Fruit fly (Drosophila melanogaster) whole organism, prepupa: ENCODE data around the gene scramb2.

ENCODE experiments used
- Blimp-1 ChIP-seq: fragments of 200-800 bp; sonication (Bioruptor generic); optimal IDR thresholded peaks from 3 replicates; lab custom pipeline; 2017; ENCODE audit warnings: missing biosample characterization, missing genetic modification characterization, mild to moderate bottlenecking, moderate library complexity, missing genetic modification reagents
- CG11902 ChIP-seq: fragments of 200-800 bp; sonication (Bioruptor generic); optimal IDR thresholded peaks from 3 replicates; lab custom pipeline; 2016; ENCODE audit warnings: missing biosample characterization, missing genetic modification characterization
- CG8119 ChIP-seq: fragments of 200-800 bp; sonication (Bioruptor generic); IDR thresholded peaks from 3 replicates; pipeline ENCODE4 v1.3.6; 2022; ENCODE audit warnings: missing biosample characterization, missing genetic modification characterization

dm6 chr3L:3042150-3043049 is 4.2 kb downstream of the scramb2 start, which contains the start of gene Prx4:
- TF ChIP-seq CG11902 (GFP tag; lab: Kevin White, UChicago) (peak; percentile 21), CG8119 (GFP tag; lab: Robert Waterston, UW) (peak; percentile 69; the same call in 2 of the 3 replicates), Blimp-1 (no peak)
